Fruit fly (Drosophila melanogaster): ENCODE data around the gene CG3815.

DNA sequence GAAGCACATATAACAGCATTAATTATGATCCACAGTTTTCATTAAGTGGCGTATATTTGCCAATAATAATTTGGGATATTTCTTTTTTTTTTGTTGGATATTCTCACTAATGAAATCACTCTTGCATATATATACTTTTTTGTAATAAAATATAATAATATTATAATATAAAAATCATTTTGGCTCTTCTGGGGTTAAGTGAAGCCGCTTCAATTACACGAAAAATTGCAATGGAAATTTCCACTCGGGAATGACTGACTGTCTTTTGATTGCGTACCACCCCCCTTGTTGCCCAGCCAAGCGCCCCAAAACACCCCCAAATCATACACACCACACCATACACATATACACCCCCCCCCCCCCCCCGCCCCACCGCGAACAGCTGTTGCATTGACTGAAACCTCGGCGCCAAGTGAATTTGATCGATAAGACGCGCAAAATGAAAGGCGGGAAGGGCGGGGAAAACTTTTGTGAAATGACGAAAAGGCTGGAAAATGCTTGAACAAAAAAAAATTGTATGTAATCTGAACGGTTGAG lies 49.4 kb downstream of the CG3815 start:
- no peak for TF ChIP-seq ttk (optimal IDR thresholded peaks at IDR 0.05)
- TF ChIP-seq h (optimal IDR thresholded peaks at IDR 0.05): no peak
- TF ChIP-seq Sin3A (optimal IDR thresholded peaks at IDR 0.05): no peak
- TF ChIP-seq insv (optimal IDR thresholded peaks at IDR 0.05): no peak
